ENCODE assay signal across 2 fruit fly cellular contexts in the genomic region with DNA sequence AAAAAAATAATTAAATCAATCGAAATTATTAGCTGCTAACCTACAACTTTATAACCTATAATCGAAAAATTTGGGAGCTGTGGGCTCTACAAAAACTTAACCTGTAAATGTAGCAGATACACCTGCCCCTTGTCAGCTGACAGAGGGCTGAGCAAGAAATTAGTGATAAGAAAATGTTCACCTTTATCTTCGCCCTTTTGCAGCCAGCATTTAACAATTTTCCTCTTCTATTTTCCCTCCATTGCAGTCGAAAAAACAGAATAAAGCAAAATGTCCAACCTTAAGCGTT.
A peak's percentile ranks its signal among the peaks of the same experiment; 100 is the strongest.
TF ChIP-seq lines count a peak whose summit lies in the region.

No protein-coding gene starts in this region.

- TF ChIP-seq CTCF in whole organism, embryonic (GFP tag; optimal IDR thresholded peaks at IDR 0.05; lab: Kevin White, UChicago) = no peak

TF ChIP-seq in whole organism, adult, 20 proteins besides CTCF, POLR2A, EP300 and RAD21:
- TF ChIP-seq CG5204 (GFP tag; optimal IDR thresholded peaks at IDR 0.05; lab: Kevin White, UChicago) (no peak), kay (GFP tag; lab: Kevin White, UChicago; ENCODE audit: borderline replicate concordance) (peak; percentile 82)

TF ChIP-seq in whole organism, embryonic, 481 proteins besides CTCF, POLR2A, EP300 and RAD21:
- no peak for TF ChIP-seq CG15073 (GFP tag; optimal IDR thresholded peaks at IDR 0.05; lab: Kevin White, UChicago)
- no peak for TF ChIP-seq CG13424 (tag; optimal IDR thresholded peaks at IDR 0.05; lab: Kevin White, UChicago)
- TF ChIP-seq CG3726 (GFP tag; IDR thresholded peaks at IDR 0.05; lab: Robert Waterston, UW) = no peak
- no peak for TF ChIP-seq Scr (GFP tag; IDR thresholded peaks at IDR 0.05; lab: Robert Waterston, UW; ENCODE audit: partially characterized antibody)
- peak; percentile 33 for TF ChIP-seq Med (GFP tag; lab: Kevin White, UChicago)
- peak; percentile 90 for TF ChIP-seq bigmax (GFP tag; optimal IDR thresholded peaks at IDR 0.05; lab: Kevin White, UChicago)

Comparison
In these comparisons a context has a peak if more than half of its experiments do, and no peak if none do; other contexts are left out.
1. Of the 1 proteins assayed by ChIP-seq in both whole organism, embryonic and whole organism, adult: peak only in whole organism, embryonic: none; only in whole organism, adult: kay; in both: none; in neither: 0.